Fruit fly (Drosophila melanogaster) whole organism, embryonic: ENCODE measurements around the gene CG15356.

ENCODE experiments used
- Ada2b ChIP-seq: fragments of 200-800 bp; sonication (Bioruptor generic); IDR thresholded peaks from 2 replicates; pipeline ENCODE4 v1.3.6; 2022; ENCODE audit warnings: missing biosample characterization, missing genetic modification characterization
- Aef1 ChIP-seq: fragments of 200-800 bp; sonication (Bioruptor generic); IDR thresholded peaks from 3 replicates; pipeline ENCODE4 v1.3.6; 2022; ENCODE audit warnings: missing biosample characterization, missing genetic modification characterization
- Asciz ChIP-seq: fragments of 200-800 bp; sonication (Bioruptor generic); optimal IDR thresholded peaks from 2 replicates; lab custom pipeline; 2017; ENCODE audit warnings: missing biosample characterization, mild to moderate bottlenecking, missing genetic modification characterization, missing genetic modification reagents
- Atf3 ChIP-seq: fragments of 200-800 bp; sonication (Bioruptor generic); optimal IDR thresholded peaks from 3 replicates; lab custom pipeline; 2016; ENCODE audit warnings: missing biosample characterization, missing genetic modification characterization
- BtbVII ChIP-seq: fragments of 200-800 bp; sonication (Bioruptor generic); optimal IDR thresholded peaks from 3 replicates; lab custom pipeline; 2017; ENCODE audit warnings: missing biosample characterization, mild to moderate bottlenecking, missing genetic modification characterization
- CG10959 ChIP-seq: fragments of 200-800 bp; sonication (Bioruptor generic); IDR thresholded peaks from 2 replicates; pipeline ENCODE4 v1.3.6; 2022; ENCODE audit warnings: missing biosample characterization, missing genetic modification characterization
- CG11398 ChIP-seq: fragments of 200-800 bp; sonication (Bioruptor generic); optimal IDR thresholded peaks from 2 replicates; lab custom pipeline; 2016; ENCODE audit warnings: missing biosample characterization, missing genetic modification characterization
- CG11560 ChIP-seq: fragments of 200-800 bp; sonication (Bioruptor generic); IDR thresholded peaks from 3 replicates; pipeline ENCODE4 v1.3.6; 2022; ENCODE audit warnings: missing biosample characterization, missing genetic modification characterization
- CG11695 ChIP-seq: fragments of 200-800 bp; sonication (Bioruptor generic); IDR thresholded peaks from 3 replicates; pipeline ENCODE4 v1.3.6; 2022; ENCODE audit warnings: missing biosample characterization, missing genetic modification characterization
- CG13287 ChIP-seq: fragments of 200-800 bp; sonication (Bioruptor generic); IDR thresholded peaks from 2 replicates; pipeline ENCODE4 v1.3.6; 2022; ENCODE audit warnings: missing biosample characterization, missing genetic modification characterization; ENCODE audit not compliant: partially characterized antibody
- CG13624 ChIP-seq: fragments of 200-800 bp; sonication (Bioruptor generic); optimal IDR thresholded peaks from 2 replicates; lab custom pipeline; 2016; ENCODE audit warnings: missing biosample characterization, missing genetic modification characterization
- CG15073 ChIP-seq: fragments of 200-800 bp; sonication (Bioruptor generic); optimal IDR thresholded peaks from 2 replicates; lab custom pipeline; 2016; ENCODE audit warnings: missing biosample characterization, missing genetic modification characterization
- CG15269 ChIP-seq: fragments of 200-800 bp; sonication (Bioruptor generic); optimal IDR thresholded peaks from 2 replicates; lab custom pipeline; 2018; ENCODE audit warnings: missing biosample characterization, mild to moderate bottlenecking, missing genetic modification characterization, moderate library complexity
- CG15514 ChIP-seq: fragments of 200-800 bp; sonication (Bioruptor generic); optimal IDR thresholded peaks from 3 replicates; lab custom pipeline; 2017; ENCODE audit warnings: missing biosample characterization, missing genetic modification characterization, mild to moderate bottlenecking, moderate library complexity, missing genetic modification reagents
- CG16813 ChIP-seq: fragments of 200-800 bp; sonication (Bioruptor generic); IDR thresholded peaks from 3 replicates; pipeline ENCODE4 v1.3.6; 2022; ENCODE audit warnings: missing biosample characterization, missing genetic modification characterization; ENCODE audit not compliant: partially characterized antibody
- CG18262 ChIP-seq: fragments of 200-800 bp; optimal IDR thresholded peaks from 3 replicates; lab custom pipeline; 2019; ENCODE audit warnings: missing biosample characterization, mild to moderate bottlenecking, missing genetic modification characterization, moderate library complexity
- CG18476 ChIP-seq: fragments of 200-800 bp; sonication (Bioruptor generic); optimal IDR thresholded peaks from 2 replicates; lab custom pipeline; 2016; ENCODE audit warnings: missing biosample characterization, mild to moderate bottlenecking, missing genetic modification characterization
- CG4360 ChIP-seq: fragments of 200-800 bp; sonication (Bioruptor generic); IDR thresholded peaks from 2 replicates; pipeline ENCODE4 v1.3.6; 2022; ENCODE audit warnings: missing biosample characterization, missing genetic modification characterization
- CG6254 ChIP-seq: fragments of 200-800 bp; sonication (Bioruptor generic); optimal IDR thresholded peaks from 3 replicates; lab custom pipeline; 2017; ENCODE audit warnings: mild to moderate bottlenecking, missing biosample characterization, missing genetic modification reagents, missing genetic modification characterization
- CG6654 ChIP-seq: fragments of 200-800 bp; sonication (Bioruptor generic); optimal IDR thresholded peaks from 2 replicates; lab custom pipeline; 2017; ENCODE audit warnings: missing biosample characterization, mild to moderate bottlenecking, missing genetic modification characterization
- CG8281 ChIP-seq: fragments of 200-800 bp; sonication (Bioruptor generic); optimal IDR thresholded peaks from 2 replicates; lab custom pipeline; 2018; ENCODE audit warnings: missing biosample characterization, mild to moderate bottlenecking, missing genetic modification characterization, moderate library complexity
- CG8924 ChIP-seq: fragments of 200-800 bp; optimal IDR thresholded peaks from 3 replicates; lab custom pipeline; 2019; ENCODE audit warnings: missing biosample characterization, mild to moderate bottlenecking, missing genetic modification characterization, moderate library complexity
- Dbx ChIP-seq: fragments of 200-800 bp; sonication (Bioruptor generic); IDR thresholded peaks from 3 replicates; pipeline ENCODE4 v1.3.6; 2022; ENCODE audit warnings: missing biosample characterization, missing genetic modification characterization
- Eip74EF ChIP-seq, 2 experiments: fragments of 200-800 bp in 1 of 2; fragments of >200 bp in 1 of 2; sonication (Bioruptor generic) in 1 of 2; optimal IDR thresholded peaks; 2 replicates each; lab custom pipeline; 2017 to 2019; ENCODE audit warnings: missing biosample characterization in 2 of 2, missing genetic modification characterization in 2 of 2, mild to moderate bottlenecking in 1 of 2, moderate library complexity in 1 of 2
- H15 ChIP-seq: fragments of 200-800 bp; sonication (Bioruptor generic); IDR thresholded peaks from 3 replicates; pipeline ENCODE4 v1.3.6; 2022; ENCODE audit warnings: missing biosample characterization, missing genetic modification characterization
- Jarid2 ChIP-seq: fragments of 200-800 bp; sonication (Bioruptor generic); optimal IDR thresholded peaks from 3 replicates; lab custom pipeline; 2017; ENCODE audit warnings: mild to moderate bottlenecking, missing biosample characterization, missing genetic modification reagents, missing genetic modification characterization
- NK7.1 ChIP-seq: fragments of 200-800 bp; sonication (Bioruptor generic); optimal IDR thresholded peaks from 3 replicates; lab custom pipeline; 2016; ENCODE audit warnings: missing biosample characterization, missing genetic modification characterization
- Oli ChIP-seq: fragments of 200-800 bp; sonication (Bioruptor generic); optimal IDR thresholded peaks from 2 replicates; lab custom pipeline; 2018; ENCODE audit warnings: missing biosample characterization, mild to moderate bottlenecking, missing genetic modification characterization, moderate library complexity
- Sox102F ChIP-seq: fragments of 200-800 bp; sonication (Bioruptor generic); optimal IDR thresholded peaks from 2 replicates; lab custom pipeline; 2018; ENCODE audit warnings: missing biosample characterization, mild to moderate bottlenecking, missing genetic modification characterization, moderate library complexity
- Trl ChIP-seq, 3 experiments: fragments of >200 bp in 2 of 3; fragments of 200-800 bp in 1 of 3; sonication (Bioruptor generic) in 1 of 3; optimal IDR thresholded peaks; 2 replicates in 1 of 3; 3 replicates in 2 of 3; lab custom pipeline; 2016 to 2017; ENCODE audit warnings: missing biosample characterization in 1 of 3, missing genetic modification characterization in 1 of 3
- ase ChIP-seq: fragments of 200-800 bp; sonication (Bioruptor generic); IDR thresholded peaks from 3 replicates; pipeline ENCODE4 v1.3.6; 2022; ENCODE audit warnings: missing biosample characterization, missing genetic modification characterization
- danr ChIP-seq: fragments of 200-800 bp; sonication (Bioruptor generic); IDR thresholded peaks from 2 replicates; pipeline ENCODE4 v1.3.6; 2022; ENCODE audit warnings: missing biosample characterization, missing genetic modification characterization
- dmrt11E ChIP-seq: fragments of 200-800 bp; sonication (Bioruptor generic); optimal IDR thresholded peaks from 3 replicates; lab custom pipeline; 2018; ENCODE audit warnings: missing biosample characterization, mild to moderate bottlenecking, missing genetic modification characterization, moderate library complexity
- dysf ChIP-seq: fragments of 200-800 bp; sonication (Bioruptor generic); IDR thresholded peaks from 3 replicates; pipeline ENCODE4 v1.3.6; 2022; ENCODE audit warnings: missing biosample characterization, missing genetic modification characterization
- fd64A ChIP-seq: fragments of 200-800 bp; sonication (Bioruptor generic); optimal IDR thresholded peaks from 3 replicates; lab custom pipeline; 2018; ENCODE audit warnings: missing biosample characterization, mild to moderate bottlenecking, missing genetic modification characterization
- kay ChIP-seq: fragments of 200-800 bp; sonication (Bioruptor generic); optimal IDR thresholded peaks from 2 replicates; lab custom pipeline; 2016; ENCODE audit warnings: missing biosample characterization, missing genetic modification characterization
- lov ChIP-seq, 2 experiments: fragments of 200-800 bp in 1 of 2; fragments of >200 bp in 1 of 2; sonication (Bioruptor generic) in 1 of 2; IDR thresholded peaks in 1 of 2; optimal IDR thresholded peaks in 1 of 2; 2 replicates in 1 of 2; 3 replicates in 1 of 2; pipeline versions ENCODE4 v1.3.6 to Lab custom; 2017 to 2022; ENCODE audit warnings: missing biosample characterization in 1 of 2, missing genetic modification characterization in 1 of 2
- maf-S ChIP-seq: fragments of 200-800 bp; sonication (Bioruptor generic); optimal IDR thresholded peaks from 2 replicates; lab custom pipeline; 2016; ENCODE audit warnings: missing biosample characterization, missing genetic modification characterization
- onecut ChIP-seq: fragments of 200-800 bp; sonication (Bioruptor generic); IDR thresholded peaks from 2 replicates; pipeline ENCODE4 v1.3.6; 2022; ENCODE audit warnings: missing biosample characterization, missing genetic modification characterization
- otp ChIP-seq: fragments of 200-800 bp; sonication (Bioruptor generic); IDR thresholded peaks from 3 replicates; pipeline ENCODE4, ENCODE4 v1.3.6; 2022; ENCODE audit warnings: missing biosample characterization, missing genetic modification characterization
- rib ChIP-seq: fragments of 200-800 bp; sonication (Bioruptor generic); IDR thresholded peaks from 2 replicates; pipeline ENCODE4 v1.3.6; 2022; ENCODE audit warnings: missing biosample characterization, missing genetic modification characterization
- slp2 ChIP-seq: fragments of 200-800 bp; sonication (Bioruptor generic); optimal IDR thresholded peaks from 2 replicates; lab custom pipeline; 2016; ENCODE audit warnings: missing biosample characterization, missing genetic modification characterization
- sna ChIP-seq: fragments of 200-800 bp; sonication (Bioruptor generic); IDR thresholded peaks from 2 replicates; pipeline ENCODE4 v1.3.6; 2022; ENCODE audit warnings: missing biosample characterization, missing genetic modification characterization; ENCODE audit not compliant: partially characterized antibody
- trem ChIP-seq: fragments of 200-800 bp; optimal IDR thresholded peaks from 3 replicates; lab custom pipeline; 2019; ENCODE audit warnings: missing biosample characterization, mild to moderate bottlenecking, missing genetic modification characterization, moderate library complexity
- wek ChIP-seq: fragments of 200-800 bp; sonication (Bioruptor generic); optimal IDR thresholded peaks from 3 replicates; lab custom pipeline; 2018; ENCODE audit warnings: missing biosample characterization, mild to moderate bottlenecking, missing genetic modification characterization, moderate library complexity
- zen ChIP-seq: fragments of 200-800 bp; sonication (Bioruptor generic); optimal IDR thresholded peaks from 3 replicates; lab custom pipeline; 2018; ENCODE audit warnings: missing biosample characterization, mild to moderate bottlenecking, missing genetic modification characterization, moderate library complexity

The CG15356 gene

DNA sequence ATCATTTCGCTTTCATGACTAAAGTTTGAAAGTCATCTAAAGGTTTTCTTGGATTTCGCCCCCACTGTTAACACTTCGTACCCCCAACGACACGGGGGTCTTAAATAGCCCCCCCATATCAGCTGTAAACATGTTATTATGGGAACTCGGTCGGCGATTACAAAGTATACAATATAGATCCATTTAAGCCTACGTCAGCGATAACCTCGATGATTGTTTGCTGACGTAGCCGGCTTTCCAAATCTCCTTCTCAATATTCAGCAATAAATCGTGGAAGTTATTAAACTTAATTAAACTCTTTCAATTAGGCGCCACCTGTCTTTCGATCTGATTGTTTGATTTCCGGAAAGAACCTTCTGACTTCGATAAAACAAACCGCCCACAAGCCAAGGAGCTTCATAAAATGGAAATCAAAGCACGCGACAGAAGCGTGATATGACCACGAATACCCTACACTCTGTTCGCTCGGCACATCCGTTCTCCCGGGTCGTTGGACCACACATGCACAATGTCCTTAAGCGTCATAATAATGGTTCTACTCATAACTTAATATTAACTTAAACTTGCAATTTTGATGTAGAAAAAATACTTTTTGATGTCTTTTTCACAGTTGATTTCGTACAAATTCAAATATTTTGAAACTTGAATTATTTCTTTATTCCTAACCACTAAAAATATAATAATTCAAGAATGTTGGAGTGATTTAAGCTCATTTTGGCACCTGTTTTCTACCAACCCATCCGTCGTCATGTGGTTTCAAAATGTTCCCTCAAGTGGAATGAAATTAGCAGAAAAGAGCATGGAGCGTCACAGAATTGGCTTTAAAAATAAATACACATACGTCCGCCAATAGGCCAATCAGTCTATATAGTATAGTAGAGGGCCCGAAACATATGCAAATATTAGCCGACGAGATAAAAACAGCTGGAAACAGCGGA, 6.1 kb upstream of the CG15356 start (continued):
- TF ChIP-seq Asciz, result peak; percentile 39
- peak; percentile 55 for TF ChIP-seq Sox102F (GFP tag; lab: Kevin White, UChicago)
- no peak for TF ChIP-seq CG11398 (GFP tag; lab: Kevin White, UChicago)
- TF ChIP-seq onecut (GFP tag; lab: Robert Waterston, UW), result no peak
- TF ChIP-seq CG11560, result 0 out of 3 replicates have a peak, but pooled peaks have one; percentile 45
- no peak; the same call in 1 of the 2 replicates for TF ChIP-seq rib (GFP tag; lab: Robert Waterston, UW)
- peak; percentile 45 for TF ChIP-seq CG13624 (GFP tag; lab: Kevin White, UChicago)
- no peak for TF ChIP-seq slp2 (GFP tag; lab: Kevin White, UChicago)
- TF ChIP-seq Jarid2 (GFP tag; lab: Kevin White, UChicago), result no peak
- no peak for TF ChIP-seq sna (GFP tag; lab: Robert Waterston, UW)
- no peak for TF ChIP-seq ase (GFP tag; lab: Robert Waterston, UW)
- TF ChIP-seq maf-S (GFP tag; lab: Kevin White, UChicago), result peak; percentile 21
- TF ChIP-seq CG13287 (GFP tag; lab: Robert Waterston, UW), result no peak
- TF ChIP-seq CG8281 (tag; lab: Kevin White, UChicago), result peak; percentile 9
- TF ChIP-seq CG18476, result peak; percentile 7
- TF ChIP-seq kay (GFP tag; lab: Kevin White, UChicago), result no peak
- no peak for TF ChIP-seq Trl (optimal IDR thresholded peaks at IDR 0.05; lab: Kevin White, UChicago)
- peak; percentile 62 for TF ChIP-seq Trl (GFP tag; optimal IDR thresholded peaks at IDR 0.05; lab: Kevin White, UChicago)
- no peak for TF ChIP-seq zen (tag; lab: Kevin White, UChicago)
- TF ChIP-seq CG4360 (GFP tag; lab: Robert Waterston, UW), result no peak
- TF ChIP-seq Atf3 (GFP tag; lab: Kevin White, UChicago), result no peak
- TF ChIP-seq CG10959 (GFP tag; lab: Robert Waterston, UW), result no peak
- peak; percentile 58; the same call in 2 of the 3 replicates for TF ChIP-seq dysf (GFP tag; lab: Robert Waterston, UW)
- no peak for TF ChIP-seq wek
- TF ChIP-seq dmrt11E (tag; lab: Kevin White, UChicago), result no peak
- TF ChIP-seq lov (optimal IDR thresholded peaks at IDR 0.05; lab: Kevin White, UChicago), result no peak
- TF ChIP-seq lov (GFP tag; IDR thresholded peaks at IDR 0.05; lab: Robert Waterston, UW), result no peak
- no peak for TF ChIP-seq Eip74EF (GFP tag; optimal IDR thresholded peaks at IDR 0.05; lab: Kevin White, UChicago)
- peak; percentile 15 for TF ChIP-seq CG18262
- peak; percentile 48; the same call in 2 of the 3 replicates for TF ChIP-seq Aef1 (GFP tag; lab: Robert Waterston, UW)
- TF ChIP-seq Dbx (GFP tag; lab: Robert Waterston, UW), result peak; percentile 65; the same call in 2 of the 3 replicates
- TF ChIP-seq Oli (tag; lab: Kevin White, UChicago), result peak; percentile 64
- TF ChIP-seq CG6254 (GFP tag; lab: Kevin White, UChicago), result no peak
- no peak for TF ChIP-seq NK7.1 (GFP tag; lab: Kevin White, UChicago)
- TF ChIP-seq Ada2b (GFP tag; lab: Robert Waterston, UW), result peak; percentile 49; the same call in 1 of the 2 replicates
- TF ChIP-seq danr (GFP tag; lab: Robert Waterston, UW), result peak; percentile 31; the same call in 1 of the 2 replicates
- TF ChIP-seq BtbVII (GFP tag; lab: Kevin White, UChicago), result peak; percentile 37
- TF ChIP-seq CG11695 (GFP tag; lab: Robert Waterston, UW), result peak; percentile 47; the same call in 1 of the 3 replicates
- 0 out of 3 replicates have a peak, but pooled peaks have one; percentile 49 for TF ChIP-seq otp
- peak; percentile 38 for TF ChIP-seq CG8924 (tag; lab: Kevin White, UChicago)
- TF ChIP-seq CG15269 (tag; lab: Kevin White, UChicago), result peak; percentile 67
- no peak for TF ChIP-seq CG16813
- peak; percentile 59; the same call in 1 of the 3 replicates for TF ChIP-seq H15 (GFP tag; lab: Robert Waterston, UW)
- no peak for TF ChIP-seq fd64A
- TF ChIP-seq CG15073 (GFP tag; lab: Kevin White, UChicago), result no peak
- peak; percentile 10 for TF ChIP-seq CG15514
- TF ChIP-seq trem (tag; lab: Kevin White, UChicago), result no peak
- TF ChIP-seq CG6654, result peak; percentile 23
